Fruit fly (Drosophila melanogaster) whole organism, embryonic: Measurements from ENCODE around the gene pod1.

Source experiments
- Asciz ChIP-seq: fragments of 200-800 bp; sonication (Bioruptor generic); optimal IDR thresholded peaks from 2 replicates; lab custom pipeline; 2017; ENCODE audit warnings: missing biosample characterization, mild to moderate bottlenecking, missing genetic modification characterization, missing genetic modification reagents
- CG10462 ChIP-seq: fragments of 200-800 bp; sonication (Bioruptor generic); optimal IDR thresholded peaks from 2 replicates; lab custom pipeline; 2016; ENCODE audit warnings: missing biosample characterization, missing genetic modification characterization
- CG11085 ChIP-seq: fragments of 200-800 bp; sonication (Bioruptor generic); IDR thresholded peaks from 2 replicates; pipeline ENCODE4 v1.3.6; 2022; ENCODE audit warnings: missing biosample characterization, missing genetic modification characterization
- CG12299 ChIP-seq: fragments of 200-800 bp; sonication (Bioruptor generic); optimal IDR thresholded peaks from 2 replicates; lab custom pipeline; 2018; ENCODE audit warnings: missing biosample characterization, mild to moderate bottlenecking, missing genetic modification characterization
- CG13894 ChIP-seq: fragments of 200-800 bp; sonication (Bioruptor generic); optimal IDR thresholded peaks from 3 replicates; lab custom pipeline; 2018; ENCODE audit warnings: missing biosample characterization, mild to moderate bottlenecking, missing genetic modification characterization, moderate library complexity
- CG16813 ChIP-seq: fragments of 200-800 bp; sonication (Bioruptor generic); IDR thresholded peaks from 3 replicates; pipeline ENCODE4 v1.3.6; 2022; ENCODE audit warnings: missing biosample characterization, missing genetic modification characterization; ENCODE audit not compliant: partially characterized antibody
- CG30020 ChIP-seq: fragments of 200-800 bp; optimal IDR thresholded peaks from 2 replicates; lab custom pipeline; 2019; ENCODE audit warnings: missing biosample characterization, mild to moderate bottlenecking, missing genetic modification characterization, moderate library complexity
- CG31365 ChIP-seq: fragments of 200-800 bp; sonication (Bioruptor generic); optimal IDR thresholded peaks from 2 replicates; lab custom pipeline; 2018; ENCODE audit warnings: missing biosample characterization, mild to moderate bottlenecking, missing genetic modification characterization
- CG32772 ChIP-seq: fragments of 200-800 bp; sonication (Bioruptor generic); IDR thresholded peaks from 2 replicates; pipeline ENCODE4 v1.3.6; 2022; ENCODE audit warnings: missing biosample characterization, missing genetic modification characterization
- CG34224 ChIP-seq: fragments of 200-800 bp; sonication (Bioruptor generic); IDR thresholded peaks from 3 replicates; pipeline ENCODE4 v1.3.6; 2022; ENCODE audit warnings: missing biosample characterization, missing genetic modification characterization; ENCODE audit not compliant: partially characterized antibody
- CG4282 ChIP-seq: fragments of 200-800 bp; sonication (Bioruptor generic); optimal IDR thresholded peaks from 2 replicates; lab custom pipeline; 2016; ENCODE audit warnings: missing biosample characterization, missing genetic modification characterization
- CG6175 ChIP-seq: fragments of 200-800 bp; sonication (Bioruptor generic); IDR thresholded peaks from 3 replicates; pipeline ENCODE4 v1.3.6; 2022; ENCODE audit warnings: missing biosample characterization, missing genetic modification characterization
- CG8388 ChIP-seq: fragments of 200-800 bp; sonication (Bioruptor generic); optimal IDR thresholded peaks from 2 replicates; lab custom pipeline; 2019; ENCODE audit warnings: missing biosample characterization, mild to moderate bottlenecking, missing genetic modification characterization, moderate library complexity
- CG9797 ChIP-seq: fragments of 200-800 bp; sonication (Bioruptor generic); optimal IDR thresholded peaks from 3 replicates; lab custom pipeline; 2018; ENCODE audit warnings: missing biosample characterization, mild to moderate bottlenecking, missing genetic modification characterization
- CHES-1-like ChIP-seq: fragments of 200-800 bp; sonication (Bioruptor generic); optimal IDR thresholded peaks from 2 replicates; lab custom pipeline; 2016; ENCODE audit warnings: missing biosample characterization, missing genetic modification characterization
- Camta ChIP-seq: fragments of 200-800 bp; sonication (Bioruptor generic); optimal IDR thresholded peaks from 2 replicates; lab custom pipeline; 2016; ENCODE audit warnings: missing biosample characterization, missing genetic modification characterization
- CkIIα-i1 ChIP-seq: fragments of 200-800 bp; sonication (Bioruptor generic); IDR thresholded peaks from 2 replicates; pipeline ENCODE4 v1.3.6; 2022; ENCODE audit warnings: missing biosample characterization, missing genetic modification characterization
- D ChIP-seq, 2 experiments: fragments of 200-800 bp in 1 of 2; fragments of >200 bp in 1 of 2; sonication (Bioruptor generic) in 1 of 2; optimal IDR thresholded peaks; 2 replicates in 1 of 2; 3 replicates in 1 of 2; lab custom pipeline; 2017; ENCODE audit warnings: mild to moderate bottlenecking in 1 of 2, missing biosample characterization in 1 of 2, missing genetic modification characterization in 1 of 2, missing genetic modification reagents in 1 of 2
- D19B ChIP-seq: fragments of 200-800 bp; sonication (Bioruptor generic); optimal IDR thresholded peaks from 2 replicates; lab custom pipeline; 2017; ENCODE audit warnings: missing biosample characterization, mild to moderate bottlenecking, missing genetic modification characterization
- Deaf1 ChIP-seq: fragments of 200-800 bp; optimal IDR thresholded peaks from 3 replicates; lab custom pipeline; 2019; ENCODE audit warnings: missing biosample characterization, mild to moderate bottlenecking, missing genetic modification characterization, moderate library complexity
- Dip3 ChIP-seq: fragments of 200-800 bp; sonication (Bioruptor generic); optimal IDR thresholded peaks from 3 replicates; lab custom pipeline; 2016; ENCODE audit warnings: missing biosample characterization, missing genetic modification characterization
- Dref ChIP-seq: fragments of 200-800 bp; sonication (Bioruptor generic); IDR thresholded peaks from 2 replicates; pipeline ENCODE4 v1.3.6; 2022; ENCODE audit warnings: missing biosample characterization, missing genetic modification characterization
- Elba2 ChIP-seq: fragments of 200-800 bp; sonication (Bioruptor generic); optimal IDR thresholded peaks from 3 replicates; lab custom pipeline; 2016; ENCODE audit warnings: missing biosample characterization, missing genetic modification characterization
- Fer3 ChIP-seq: fragments of 200-800 bp; sonication (Bioruptor generic); optimal IDR thresholded peaks from 2 replicates; lab custom pipeline; 2018; ENCODE audit warnings: missing biosample characterization, mild to moderate bottlenecking, missing genetic modification characterization, moderate library complexity
- Gsc ChIP-seq: fragments of 200-800 bp; sonication (Bioruptor generic); IDR thresholded peaks from 2 replicates; pipeline ENCODE4 v1.3.6; 2022; ENCODE audit warnings: missing biosample characterization, missing genetic modification characterization
- Lhr ChIP-seq: fragments of 200-800 bp; sonication (Bioruptor generic); optimal IDR thresholded peaks from 3 replicates; lab custom pipeline; 2017; ENCODE audit warnings: mild to moderate bottlenecking, missing biosample characterization, missing genetic modification reagents, missing genetic modification characterization
- Rfx ChIP-seq: fragments of 200-800 bp; sonication (Bioruptor generic); IDR thresholded peaks from 2 replicates; pipeline ENCODE4 v1.3.6; 2022; ENCODE audit warnings: missing biosample characterization, missing genetic modification characterization
- Sry-δ ChIP-seq: fragments of 200-800 bp; sonication (Bioruptor generic); optimal IDR thresholded peaks from 2 replicates; lab custom pipeline; 2016; ENCODE audit warnings: missing biosample characterization, missing genetic modification characterization
- Ssrp ChIP-seq: fragments of 200-800 bp; sonication (Bioruptor generic); optimal IDR thresholded peaks from 2 replicates; lab custom pipeline; 2018; ENCODE audit warnings: missing biosample characterization, mild to moderate bottlenecking, missing genetic modification characterization, moderate library complexity
- Taf1 ChIP-seq: fragments of 200-800 bp; sonication (Bioruptor generic); IDR thresholded peaks from 2 replicates; pipeline ENCODE4 v1.3.6; 2022; ENCODE audit warnings: missing biosample characterization, missing genetic modification characterization
- btn ChIP-seq: fragments of 200-800 bp; sonication (Bioruptor generic); optimal IDR thresholded peaks from 2 replicates; lab custom pipeline; 2016; ENCODE audit warnings: missing biosample characterization, missing genetic modification characterization
- cad ChIP-seq: fragments of >200 bp; optimal IDR thresholded peaks from 2 replicates; lab custom pipeline; 2017; ENCODE audit warnings: missing biosample characterization, missing genetic modification characterization
- dati ChIP-seq: fragments of 200-800 bp; sonication (Bioruptor generic); IDR thresholded peaks from 2 replicates; pipeline ENCODE4 v1.3.6; 2022; ENCODE audit warnings: missing biosample characterization, missing genetic modification characterization
- disco-r ChIP-seq: fragments of 200-800 bp; sonication (Bioruptor generic); optimal IDR thresholded peaks from 2 replicates; lab custom pipeline; 2016; ENCODE audit warnings: missing biosample characterization, missing genetic modification characterization
- dmrt11E ChIP-seq: fragments of 200-800 bp; sonication (Bioruptor generic); optimal IDR thresholded peaks from 3 replicates; lab custom pipeline; 2018; ENCODE audit warnings: missing biosample characterization, mild to moderate bottlenecking, missing genetic modification characterization, moderate library complexity
- grau ChIP-seq: fragments of 200-800 bp; optimal IDR thresholded peaks from 3 replicates; lab custom pipeline; 2019; ENCODE audit warnings: missing biosample characterization, mild to moderate bottlenecking, missing genetic modification characterization, moderate library complexity
- hb ChIP-seq: fragments of 200-800 bp; sonication (Bioruptor generic); IDR thresholded peaks from 3 replicates; pipeline ENCODE4 v1.3.6; 2022; ENCODE audit warnings: missing biosample characterization, missing genetic modification characterization; ENCODE audit not compliant: partially characterized antibody
- kah ChIP-seq: fragments of 200-800 bp; sonication (Bioruptor generic); optimal IDR thresholded peaks from 2 replicates; lab custom pipeline; 2018; ENCODE audit warnings: missing biosample characterization, mild to moderate bottlenecking, missing genetic modification characterization
- lov ChIP-seq, 2 experiments: fragments of 200-800 bp in 1 of 2; fragments of >200 bp in 1 of 2; sonication (Bioruptor generic) in 1 of 2; IDR thresholded peaks in 1 of 2; optimal IDR thresholded peaks in 1 of 2; 2 replicates in 1 of 2; 3 replicates in 1 of 2; pipeline versions ENCODE4 v1.3.6 to Lab custom; 2017 to 2022; ENCODE audit warnings: missing biosample characterization in 1 of 2, missing genetic modification characterization in 1 of 2
- maf-S ChIP-seq: fragments of 200-800 bp; sonication (Bioruptor generic); optimal IDR thresholded peaks from 2 replicates; lab custom pipeline; 2016; ENCODE audit warnings: missing biosample characterization, missing genetic modification characterization
- pnt ChIP-seq: fragments of 200-800 bp; sonication (Bioruptor generic); optimal IDR thresholded peaks from 3 replicates; lab custom pipeline; 2016; ENCODE audit warnings: missing biosample characterization, missing genetic modification characterization
- pzg ChIP-seq: fragments of 200-800 bp; sonication (Bioruptor generic); optimal IDR thresholded peaks from 3 replicates; lab custom pipeline; 2018; ENCODE audit warnings: missing biosample characterization, mild to moderate bottlenecking, missing genetic modification characterization, moderate library complexity
- repo ChIP-seq: fragments of 200-800 bp; sonication (Bioruptor generic); optimal IDR thresholded peaks from 2 replicates; lab custom pipeline; 2016; ENCODE audit warnings: missing biosample characterization, missing genetic modification characterization
- row ChIP-seq: fragments of 200-800 bp; sonication (Bioruptor generic); IDR thresholded peaks from 3 replicates; pipeline ENCODE4 v1.3.6; 2022; ENCODE audit warnings: missing biosample characterization, missing genetic modification characterization
- shn ChIP-seq: fragments of 200-800 bp; sonication (Bioruptor generic); optimal IDR thresholded peaks from 3 replicates; lab custom pipeline; 2016; ENCODE audit warnings: missing biosample characterization, missing genetic modification characterization
- unpg ChIP-seq: fragments of 200-800 bp; sonication (Bioruptor generic); optimal IDR thresholded peaks from 3 replicates; lab custom pipeline; 2018; ENCODE audit warnings: missing biosample characterization, mild to moderate bottlenecking, missing genetic modification characterization, moderate library complexity
- vfl ChIP-seq: fragments of 200-800 bp; sonication (Bioruptor generic); optimal IDR thresholded peaks from 2 replicates; lab custom pipeline; 2016; ENCODE audit warnings: missing biosample characterization, missing genetic modification characterization
- zf30C ChIP-seq: fragments of 200-800 bp; sonication (Bioruptor generic); optimal IDR thresholded peaks from 3 replicates; lab custom pipeline; 2018; ENCODE audit warnings: missing biosample characterization, mild to moderate bottlenecking, missing genetic modification characterization

The pod1 gene

DNA sequence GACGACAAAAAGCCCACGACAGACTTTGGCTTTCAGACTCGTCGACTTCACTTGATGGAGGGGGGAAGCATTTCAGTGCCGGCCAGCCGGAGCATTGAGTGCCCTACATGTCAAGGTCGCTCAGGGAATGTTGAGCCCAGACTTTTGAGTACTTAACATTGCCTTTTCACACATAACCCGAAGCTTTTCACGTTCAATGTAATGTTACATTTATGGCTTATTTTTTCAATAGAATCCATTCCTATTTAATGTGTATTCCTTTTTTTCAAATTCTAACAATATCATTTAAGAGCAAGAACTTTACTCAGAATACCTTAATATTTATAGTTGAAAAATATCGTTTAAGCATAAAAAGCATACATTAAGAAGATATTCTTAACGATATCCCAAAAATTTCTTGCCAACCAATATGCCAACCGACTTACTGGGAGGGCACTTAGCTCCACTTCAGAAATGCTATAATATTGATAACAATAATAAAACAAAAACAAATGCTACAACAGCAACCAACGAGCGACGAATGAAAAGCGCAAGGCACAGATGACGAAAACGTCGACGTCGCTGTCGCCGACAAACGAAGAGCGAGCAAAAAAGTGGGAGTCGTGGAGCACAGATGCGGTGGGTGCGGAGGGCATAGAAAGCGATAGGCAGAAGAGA is 56.4 kb downstream of the pod1 start (continued):
- TF ChIP-seq row (GFP tag; lab: Robert Waterston, UW) (peak; percentile 72), D (optimal IDR thresholded peaks at IDR 0.05; lab: Kevin White, UChicago) (no peak), D (GFP tag; optimal IDR thresholded peaks at IDR 0.05; lab: Kevin White, UChicago) (peak; percentile 86), Elba2 (no peak), disco-r (no peak), btn (GFP tag; lab: Kevin White, UChicago) (peak; percentile 43), Deaf1 (tag; lab: Kevin White, UChicago) (peak; percentile 81), grau (tag; lab: Kevin White, UChicago) (peak; percentile 58), unpg (peak; percentile 21), shn (GFP tag; lab: Kevin White, UChicago) (no peak), kah (no peak), Camta (peak; percentile 80), vfl (GFP tag; lab: Kevin White, UChicago) (no peak), Rfx (peak; percentile 88), Asciz (peak; percentile 82), CG32772 (GFP tag; lab: Robert Waterston, UW) (peak; percentile 67), Fer3 (peak; percentile 69), dati (GFP tag; lab: Robert Waterston, UW) (peak; percentile 19; the same call in 1 of the 2 replicates), lov (optimal IDR thresholded peaks at IDR 0.05; lab: Kevin White, UChicago) (no peak), lov (GFP tag; IDR thresholded peaks at IDR 0.05; lab: Robert Waterston, UW) (0 out of 3 replicates have a peak, but pooled peaks have one; percentile 37)

DNA sequence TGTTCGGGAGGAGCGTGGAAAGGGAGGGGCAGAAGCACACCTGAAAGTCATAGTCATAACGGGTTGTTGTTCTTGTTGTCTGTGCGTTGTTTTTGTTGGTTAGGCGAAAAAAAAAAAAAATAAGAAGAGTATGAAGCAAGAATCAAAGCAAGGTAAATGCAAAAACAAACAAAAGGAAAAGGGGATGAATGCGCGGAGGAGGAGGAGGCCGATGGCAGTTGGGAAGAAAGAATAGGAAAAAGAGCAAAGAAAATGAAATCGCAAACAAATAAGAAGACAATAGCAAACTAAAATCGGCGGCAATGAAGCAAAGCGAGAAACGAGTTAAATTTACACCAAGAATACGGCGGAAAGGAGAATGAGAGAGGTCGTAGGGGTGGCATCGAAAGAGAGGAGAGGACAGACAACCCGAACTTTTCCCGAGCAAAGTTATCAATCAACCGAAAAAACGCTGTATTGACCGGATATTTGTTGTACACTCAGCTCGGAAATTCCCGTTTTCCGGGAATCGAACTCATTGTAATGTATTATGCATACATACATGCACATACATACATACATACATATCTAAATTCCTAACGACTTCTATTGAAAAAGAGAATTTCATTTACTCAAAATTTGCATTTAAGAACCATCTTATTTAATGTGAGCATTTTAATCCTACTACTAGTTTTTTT is 57.1 kb downstream of the pod1 start:
- TF ChIP-seq CG34224 (GFP tag; lab: Robert Waterston, UW) (no peak), CG11085 (no peak), dmrt11E (tag; lab: Kevin White, UChicago) (peak; percentile 37), zf30C (GFP tag; lab: Kevin White, UChicago) (no peak), CG13894 (tag; lab: Kevin White, UChicago) (no peak), pnt (GFP tag; lab: Kevin White, UChicago) (no peak), cad (no peak), Gsc (GFP tag; lab: Robert Waterston, UW) (no peak), Deaf1 (tag; lab: Kevin White, UChicago) (no peak), repo (no peak), CG8388 (GFP tag; lab: Kevin White, UChicago) (peak; percentile 26), D19B (no peak), hb (GFP tag; lab: Robert Waterston, UW) (no peak), CG30020 (tag; lab: Kevin White, UChicago) (no peak), Ssrp (tag; lab: Kevin White, UChicago) (peak; percentile 30), CG31365 (tag; lab: Kevin White, UChicago) (no peak), unpg (peak; percentile 11), pzg (GFP tag; lab: Kevin White, UChicago) (no peak), CG4282 (GFP tag; lab: Kevin White, UChicago) (no peak), CG16813 (GFP tag; lab: Robert Waterston, UW) (no peak), Dref (no peak), CG6175 (GFP tag; lab: Robert Waterston, UW) (no peak), CHES-1-like (no peak), CG12299 (tag; lab: Kevin White, UChicago) (no peak), Sry-δ (GFP tag; lab: Kevin White, UChicago) (no peak), maf-S (GFP tag; lab: Kevin White, UChicago) (no peak), Taf1 (GFP tag; lab: Robert Waterston, UW) (no peak), CkIIα-i1 (no peak), CG9797 (GFP tag; lab: Kevin White, UChicago) (no peak), Lhr (GFP tag; lab: Kevin White, UChicago) (no peak), Dip3 (GFP tag; lab: Kevin White, UChicago) (no peak), CG10462 (GFP tag; lab: Kevin White, UChicago) (no peak)
